Fruit fly (Drosophila melanogaster) whole organism, wandering third instar larva: ENCODE data around the gene Gtpx.

ENCODE experiments used
- Abd-B ChIP-seq: fragments of >200 bp; optimal IDR thresholded peaks from 2 replicates; lab custom pipeline; 2017; ENCODE audit warnings: missing biosample characterization, missing genetic modification characterization
- CG32264 ChIP-seq: fragments of 200-800 bp; sonication (Bioruptor generic); optimal IDR thresholded peaks from 2 replicates; lab custom pipeline; 2016; ENCODE audit warnings: missing biosample characterization, missing genetic modification characterization
- CG9705 ChIP-seq: fragments of 200-800 bp; sonication (Bioruptor generic); optimal IDR thresholded peaks from 2 replicates; lab custom pipeline; 2018; ENCODE audit warnings: missing biosample characterization, mild to moderate bottlenecking, missing genetic modification characterization
- CrebA ChIP-seq: fragments of 200-800 bp; sonication (Bioruptor generic); optimal IDR thresholded peaks from 2 replicates; lab custom pipeline; 2016; ENCODE audit warnings: missing biosample characterization, mild to moderate bottlenecking, missing genetic modification characterization, borderline replicate concordance
- Dfd ChIP-seq: fragments of >200 bp; optimal IDR thresholded peaks from 2 replicates; lab custom pipeline; 2017; ENCODE audit warnings: missing biosample characterization, missing genetic modification characterization
- Dif ChIP-seq: fragments of 200-275, 200-300 bp; sonication (Bioruptor generic); optimal IDR thresholded peaks from 2 replicates; lab custom pipeline; 2018; ENCODE audit warnings: missing biosample characterization, missing genetic modification characterization; ENCODE audit not compliant: partially characterized antibody
- GATAd ChIP-seq: sonication (Bioruptor generic); optimal IDR thresholded peaks from 2 replicates; lab custom pipeline; 2016; ENCODE audit warnings: missing biosample characterization, missing genetic modification characterization
- HLH106 ChIP-seq: fragments of 200-800 bp; optimal IDR thresholded peaks from 3 replicates; lab custom pipeline; 2019; ENCODE audit warnings: missing biosample characterization, mild to moderate bottlenecking, missing genetic modification characterization, moderate library complexity
- Hnf4 ChIP-seq: fragments of 200-800 bp; sonication (Bioruptor generic); optimal IDR thresholded peaks from 2 replicates; lab custom pipeline; 2016; ENCODE audit warnings: missing biosample characterization, mild to moderate bottlenecking, missing genetic modification characterization
- Hr78 ChIP-seq: fragments of >200 bp; optimal IDR thresholded peaks from 2 replicates; lab custom pipeline; 2017; ENCODE audit warnings: missing biosample characterization, missing genetic modification characterization
- Hr83 ChIP-seq: fragments of 200-300 bp; sonication (Bioruptor generic); optimal IDR thresholded peaks from 2 replicates; lab custom pipeline; 2016; ENCODE audit warnings: missing biosample characterization, mild to moderate bottlenecking, missing genetic modification characterization, moderate library complexity; ENCODE audit not compliant: poor library complexity, severe bottlenecking
- Jra ChIP-seq: sonication (Bioruptor generic); optimal IDR thresholded peaks from 2 replicates; lab custom pipeline; 2016; ENCODE audit warnings: missing biosample characterization, missing genetic modification characterization
- Mio ChIP-seq: sonication (Bioruptor generic); optimal IDR thresholded peaks from 2 replicates; lab custom pipeline; 2016; ENCODE audit warnings: missing biosample characterization, missing genetic modification characterization
- Myc ChIP-seq: fragments of >200 bp; optimal IDR thresholded peaks from 2 replicates; lab custom pipeline; 2017
- N ChIP-seq: fragments of >200 bp; optimal IDR thresholded peaks from 2 replicates; lab custom pipeline; 2018; ENCODE audit warnings: missing biosample characterization, missing external identifiers, missing genetic modification characterization
- OdsH ChIP-seq: fragments of 200-800 bp; sonication (Bioruptor generic); optimal IDR thresholded peaks from 2 replicates; lab custom pipeline; 2016; ENCODE audit warnings: missing biosample characterization, mild to moderate bottlenecking, missing genetic modification characterization
- Rel ChIP-seq, 2 experiments: fragments of 200-800 bp; sonication (Bioruptor generic) in 1 of 2; optimal IDR thresholded peaks; 2 replicates in 1 of 2; 3 replicates in 1 of 2; lab custom pipeline; 2016 to 2019; ENCODE audit warnings: mild to moderate bottlenecking in 2 of 2, missing biosample characterization in 2 of 2, missing genetic modification characterization in 2 of 2, moderate library complexity in 1 of 2
- Sp1 ChIP-seq: fragments of 200-800 bp; sonication (Bioruptor generic); optimal IDR thresholded peaks from 3 replicates; lab custom pipeline; 2019; ENCODE audit warnings: missing biosample characterization, mild to moderate bottlenecking, missing genetic modification characterization, moderate library complexity
- Vsx2 ChIP-seq: fragments of 200-300, 225-300 bp; sonication (Bioruptor generic); optimal IDR thresholded peaks from 2 replicates; lab custom pipeline; 2018; ENCODE audit warnings: missing biosample characterization, missing genetic modification characterization; ENCODE audit not compliant: partially characterized antibody
- br ChIP-seq: fragments of 200-800 bp; sonication (Bioruptor generic); optimal IDR thresholded peaks from 2 replicates; lab custom pipeline; 2016; ENCODE audit warnings: missing biosample characterization, missing genetic modification characterization
- brk ChIP-seq: fragments of 200-800 bp; sonication (Bioruptor generic); optimal IDR thresholded peaks from 2 replicates; lab custom pipeline; 2016; ENCODE audit warnings: missing biosample characterization, mild to moderate bottlenecking, missing genetic modification characterization
- dl ChIP-seq, 2 experiments: fragments of 175-275, 200-275 bp in 1 of 2; fragments of 200-275 bp in 1 of 2; sonication (Bioruptor generic); optimal IDR thresholded peaks; lab custom pipeline; 2018; ENCODE audit warnings: mild to moderate bottlenecking in 2 of 2, missing biosample characterization in 2 of 2, missing genetic modification characterization in 2 of 2, moderate library complexity in 2 of 2; ENCODE audit not compliant: partially characterized antibody in 2 of 2, insufficient read depth in 1 of 2
- dmrt93B ChIP-seq: fragments of 200-800 bp; sonication (Bioruptor generic); optimal IDR thresholded peaks from 2 replicates; lab custom pipeline; 2018; ENCODE audit warnings: missing biosample characterization, mild to moderate bottlenecking, missing genetic modification characterization
- dsf ChIP-seq: sonication (Bioruptor generic); optimal IDR thresholded peaks from 2 replicates; lab custom pipeline; 2016; ENCODE audit warnings: missing biosample characterization, missing genetic modification characterization, borderline replicate concordance
- ey ChIP-seq: fragments of 200-800 bp; sonication (Bioruptor generic); optimal IDR thresholded peaks from 2 replicates; lab custom pipeline; 2016; ENCODE audit warnings: missing biosample characterization, missing genetic modification characterization
- foxo ChIP-seq, 2 experiments: fragments of 200-800 bp; sonication (Bioruptor generic); optimal IDR thresholded peaks; 2 replicates in 1 of 2; 3 replicates in 1 of 2; lab custom pipeline; 2016 to 2017; ENCODE audit warnings: missing biosample characterization in 2 of 2, missing genetic modification characterization in 2 of 2
- fru ChIP-seq: fragments of 200-800 bp; sonication (Bioruptor generic); optimal IDR thresholded peaks from 3 replicates; lab custom pipeline; 2016; ENCODE audit warnings: missing biosample characterization, mild to moderate bottlenecking, missing genetic modification characterization
- h ChIP-seq: fragments of 200-800 bp; sonication (Bioruptor generic); optimal IDR thresholded peaks from 3 replicates; lab custom pipeline; 2016; ENCODE audit warnings: missing biosample characterization, mild to moderate bottlenecking, missing genetic modification characterization
- jim ChIP-seq: fragments of 175-275, 200-325 bp; sonication (Bioruptor generic); optimal IDR thresholded peaks from 2 replicates; lab custom pipeline; 2016; ENCODE audit warnings: missing biosample characterization, mild to moderate bottlenecking, missing genetic modification characterization
- lola ChIP-seq: fragments of >200 bp; optimal IDR thresholded peaks from 2 replicates; lab custom pipeline; 2017; ENCODE audit warnings: missing biosample characterization, missing genetic modification characterization
- pan ChIP-seq: fragments of >200 bp; optimal IDR thresholded peaks from 2 replicates; lab custom pipeline; 2017
- psq ChIP-seq: fragments of 200-800 bp; sonication (Bioruptor generic); optimal IDR thresholded peaks from 3 replicates; lab custom pipeline; 2017; ENCODE audit warnings: missing biosample characterization, mild to moderate bottlenecking, missing genetic modification characterization, moderate library complexity
- rgr ChIP-seq: fragments of 200-800 bp; sonication (Bioruptor generic); optimal IDR thresholded peaks from 3 replicates; lab custom pipeline; 2016; ENCODE audit warnings: missing biosample characterization, mild to moderate bottlenecking, missing genetic modification characterization
- sage ChIP-seq: fragments of 200-800 bp; sonication (Bioruptor generic); optimal IDR thresholded peaks from 2 replicates; lab custom pipeline; 2016; ENCODE audit warnings: missing biosample characterization, mild to moderate bottlenecking, missing genetic modification characterization
- sv ChIP-seq: fragments of 200-800 bp; sonication (Bioruptor generic); optimal IDR thresholded peaks from 3 replicates; lab custom pipeline; 2016; ENCODE audit warnings: missing biosample characterization, missing genetic modification characterization
- tai ChIP-seq: sonication (Bioruptor generic); optimal IDR thresholded peaks from 2 replicates; lab custom pipeline; 2016; ENCODE audit warnings: missing biosample characterization, missing genetic modification characterization
- usp ChIP-seq: fragments of >200 bp; optimal IDR thresholded peaks from 2 replicates; lab custom pipeline; 2017; ENCODE audit warnings: missing biosample characterization, missing genetic modification characterization
- woc ChIP-seq: sonication (Bioruptor generic); optimal IDR thresholded peaks from 2 replicates; lab custom pipeline; 2016; ENCODE audit warnings: missing biosample characterization, mild to moderate bottlenecking, missing genetic modification characterization

The Gtpx gene

dm6 chr3L:3300345-3300744 lies 25.7 kb upstream of the Gtpx start:
- TF ChIP-seq Mio (GFP tag; lab: Kevin White, UChicago) (no peak), fru (GFP tag; lab: Kevin White, UChicago) (peak; percentile 31), OdsH (GFP tag; lab: Kevin White, UChicago) (peak; percentile 49), Dif (no peak), foxo (GFP tag; optimal IDR thresholded peaks at IDR 0.05; lab: Kevin White, UChicago) (peak in 1 of 2 experiments; percentile 48), tai (GFP tag; lab: Kevin White, UChicago) (no peak), Hnf4 (GFP tag; lab: Kevin White, UChicago) (no peak), brk (GFP tag; lab: Kevin White, UChicago) (no peak), rgr (GFP tag; lab: Kevin White, UChicago) (no peak), pan (no peak), GATAd (GFP tag; lab: Kevin White, UChicago) (no peak), HLH106 (peak; percentile 63), jim (GFP tag; lab: Kevin White, UChicago) (no peak), sage (GFP tag; lab: Kevin White, UChicago) (peak; percentile 17), dsf (GFP tag; lab: Kevin White, UChicago) (no peak), Rel (GFP tag; optimal IDR thresholded peaks at IDR 0.05; lab: Kevin White, UChicago) (no peak), Rel (tag; optimal IDR thresholded peaks at IDR 0.05; lab: Kevin White, UChicago) (no peak), br (GFP tag; lab: Kevin White, UChicago) (peak; percentile 41), Jra (GFP tag; lab: Kevin White, UChicago) (no peak), woc (GFP tag; lab: Kevin White, UChicago) (peak; percentile 52), Abd-B (GFP tag; lab: Kevin White, UChicago) (no peak), Hr78 (GFP tag; lab: Kevin White, UChicago) (no peak), usp (no peak), dl (GFP tag; optimal IDR thresholded peaks at IDR 0.05; lab: Kevin White, UChicago; ENCODE audit: insufficient read depth in 1 of 2, partially characterized antibody in 2 of 2) (no peak), dmrt93B (peak; percentile 38), N (GFP tag; lab: Kevin White, UChicago) (no peak), lola (GFP tag; lab: Kevin White, UChicago) (no peak), CG9705 (GFP tag; lab: Kevin White, UChicago) (no peak), CG32264 (GFP tag; lab: Kevin White, UChicago) (peak; percentile 42), Myc (lab: Kevin White, UChicago) (no peak), ey (GFP tag; lab: Kevin White, UChicago) (peak; percentile 50), CrebA (no peak), Dfd (GFP tag; lab: Kevin White, UChicago) (no peak), Vsx2 (GFP tag; lab: Kevin White, UChicago) (no peak), h (peak; percentile 83), psq (GFP tag; lab: Kevin White, UChicago) (peak; percentile 20), Hr83 (GFP tag; lab: Kevin White, UChicago) (no peak), Sp1 (peak; percentile 47), sv (GFP tag; lab: Kevin White, UChicago) (peak; percentile 25)

dm6 chr3L:3301171-3301738 lies 24.8 kb upstream of the Gtpx start:
- TF ChIP-seq GATAd (GFP tag; lab: Kevin White, UChicago) (no peak), foxo (GFP tag; optimal IDR thresholded peaks at IDR 0.05; lab: Kevin White, UChicago) (peak in 1 of 2 experiments; percentile 82), woc (GFP tag; lab: Kevin White, UChicago) (peak; percentile 14), usp (no peak), Hnf4 (GFP tag; lab: Kevin White, UChicago) (peak; percentile 55), br (GFP tag; lab: Kevin White, UChicago) (peak; percentile 50), HLH106 (peak; percentile 40), Hr78 (GFP tag; lab: Kevin White, UChicago) (no peak), lola (GFP tag; lab: Kevin White, UChicago) (no peak), fru (GFP tag; lab: Kevin White, UChicago) (peak; percentile 77), sv (GFP tag; lab: Kevin White, UChicago) (peak; percentile 86), CG32264 (GFP tag; lab: Kevin White, UChicago) (peak; percentile 13), Sp1 (peak; percentile 45), CrebA (peak; percentile 61), dmrt93B (no peak), Hr83 (GFP tag; lab: Kevin White, UChicago) (no peak), Dfd (GFP tag; lab: Kevin White, UChicago) (no peak), Abd-B (GFP tag; lab: Kevin White, UChicago) (no peak), OdsH (GFP tag; lab: Kevin White, UChicago) (peak; percentile 68), h (peak; percentile 82), psq (GFP tag; lab: Kevin White, UChicago) (peak; percentile 47), jim (GFP tag; lab: Kevin White, UChicago) (no peak), Vsx2 (GFP tag; lab: Kevin White, UChicago) (no peak), brk (GFP tag; lab: Kevin White, UChicago) (peak; percentile 32), rgr (GFP tag; lab: Kevin White, UChicago) (peak; percentile 79), tai (GFP tag; lab: Kevin White, UChicago) (peak; percentile 35), Rel (GFP tag; optimal IDR thresholded peaks at IDR 0.05; lab: Kevin White, UChicago) (no peak), Rel (tag; optimal IDR thresholded peaks at IDR 0.05; lab: Kevin White, UChicago) (peak; percentile 8), ey (GFP tag; lab: Kevin White, UChicago) (peak; percentile 76)
